Worm (Caenorhabditis elegans): ENCODE results near the gene ZC250.2.

Gene ZC250.2

ce11 chrV:5779984-5780383, 12.1 kb upstream of the ZC250.2 start:
- TF ChIP-seq nhr-237 (tag; optimal IDR thresholded peaks at IDR 0.05) (no peak), spr-3 (GFP tag; optimal IDR thresholded peaks at IDR 0.05) (peak; percentile 37), ztf-7 (tag; optimal IDR thresholded peaks at IDR 0.05) (peak; percentile 60), lsy-2 (tag; optimal IDR thresholded peaks at IDR 0.05) (peak in 1 of 2 experiments; percentile 18), zip-11 (GFP tag; IDR thresholded peaks at IDR 0.05) (peak; percentile 67), hlh-11 (tag; optimal IDR thresholded peaks at IDR 0.05) (peak; percentile 28), hlh-30 (tag; optimal IDR thresholded peaks at IDR 0.05; ENCODE audit: insufficient read depth) (peak; percentile 10), mxl-3 (GFP tag; optimal IDR thresholded peaks at IDR 0.05) (peak; percentile 26), aha-1 (tag) (peak; percentile 52), unc-130 (GFP tag; optimal IDR thresholded peaks at IDR 0.05) (no peak), mep-1 (tag; optimal IDR thresholded peaks at IDR 0.05) (peak; percentile 18), nhr-11 (tag; optimal IDR thresholded peaks at IDR 0.05) (peak; percentile 42), nhr-28 (tag; optimal IDR thresholded peaks at IDR 0.05) (peak; percentile 22), hmg-1.1 (GFP tag; IDR thresholded peaks at IDR 0.05) (0 out of 2 replicates have a peak, but pooled peaks have one; percentile 13), ceh-44 (GFP tag; IDR thresholded peaks at IDR 0.05) (no peak), unc-62 (GFP tag; optimal IDR thresholded peaks at IDR 0.05 in 1 of 2) (peak in 1 of 2 experiments; percentile 75), unc-62 (tag; optimal IDR thresholded peaks at IDR 0.05) (no peak)

- no peak for TF ChIP-seq ceh-32 (tag; optimal IDR thresholded peaks at IDR 0.05; ENCODE audit: poor library complexity)
- no peak for TF ChIP-seq ama-1 (optimal IDR thresholded peaks at IDR 0.05)
- peak; percentile 41 for TF ChIP-seq dpl-1 (GFP tag; optimal IDR thresholded peaks at IDR 0.05)
- no peak for TF ChIP-seq lin-15B (tag; optimal IDR thresholded peaks at IDR 0.05)
- no peak for TF ChIP-seq mdt-29 (GFP tag; IDR thresholded peaks at IDR 0.05)
- no peak for TF ChIP-seq Y75B8A.6 (GFP tag; IDR thresholded peaks at IDR 0.05)
- peak; percentile 90 for TF ChIP-seq hlh-11 (tag; optimal IDR thresholded peaks at IDR 0.05)
- peak; percentile 71 for TF ChIP-seq pqm-1 (tag; optimal IDR thresholded peaks at IDR 0.05)
- no peak for TF ChIP-seq R02D3.7 (tag; optimal IDR thresholded peaks at IDR 0.05)
- TF ChIP-seq fos-1 (tag; optimal IDR thresholded peaks at IDR 0.05) = no peak
- peak; percentile 76 for TF ChIP-seq mes-2 (tag; optimal IDR thresholded peaks at IDR 0.05; ENCODE audit: poor library complexity, severe bottlenecking)
- peak; percentile 96 for TF ChIP-seq spr-1 (tag; optimal IDR thresholded peaks at IDR 0.05)
- peak; percentile 39; the same call in 1 of the 2 replicates for TF ChIP-seq lin-29 (GFP tag; IDR thresholded peaks at IDR 0.05)
- TF ChIP-seq dve-1 (tag; optimal IDR thresholded peaks at IDR 0.05; ENCODE audit: insufficient read depth) = peak; percentile 95
- TF ChIP-seq daf-12 (tag; optimal IDR thresholded peaks at IDR 0.05) = no peak
- TF ChIP-seq dmd-9 (GFP tag; IDR thresholded peaks at IDR 0.05) = no peak
- TF ChIP-seq zag-1 (tag; optimal IDR thresholded peaks at IDR 0.05) = no peak
- TF ChIP-seq hmg-1.1 (GFP tag; IDR thresholded peaks at IDR 0.05) = peak; percentile 47
- no peak for TF ChIP-seq daf-16 (GFP tag; optimal IDR thresholded peaks at IDR 0.05)
- TF ChIP-seq daf-16 (tag; optimal IDR thresholded peaks at IDR 0.05) = peak; percentile 77
- no peak for TF ChIP-seq F37D6.2 (tag; optimal IDR thresholded peaks at IDR 0.05)
- TF ChIP-seq lim-7 (GFP tag; IDR thresholded peaks at IDR 0.05) = no peak
- TF ChIP-seq nhr-28 (tag; optimal IDR thresholded peaks at IDR 0.05) = peak; percentile 80
- TF ChIP-seq D1046.2 (GFP tag; IDR thresholded peaks at IDR 0.05) = no peak
- TF ChIP-seq Y48G9A.11 (GFP tag; IDR thresholded peaks at IDR 0.05) = no peak
- TF ChIP-seq jun-1 (tag; optimal IDR thresholded peaks at IDR 0.05) = no peak
- TF ChIP-seq mep-1 (tag; optimal IDR thresholded peaks at IDR 0.05) = peak; percentile 88
- TF ChIP-seq cey-2 (tag; optimal IDR thresholded peaks at IDR 0.05; ENCODE audit: borderline replicate concordance, insufficient read depth) = peak; percentile 29
- TF ChIP-seq ztf-11 (tag; optimal IDR thresholded peaks at IDR 0.05) = no peak
- no peak for TF ChIP-seq Y5F2A.4 (GFP tag; optimal IDR thresholded peaks at IDR 0.05)
- no peak for TF ChIP-seq ceh-82 (tag; optimal IDR thresholded peaks at IDR 0.05)
- TF ChIP-seq zip-11 (GFP tag; IDR thresholded peaks at IDR 0.05) = peak; percentile 95
- no peak for TF ChIP-seq lir-3 (tag; optimal IDR thresholded peaks at IDR 0.05)
- TF ChIP-seq dmd-6 (GFP tag; IDR thresholded peaks at IDR 0.05) = peak; percentile 65
- peak; percentile 98 for TF ChIP-seq mxl-3 (GFP tag; optimal IDR thresholded peaks at IDR 0.05)
- no peak for TF ChIP-seq ceh-44 (GFP tag; IDR thresholded peaks at IDR 0.05)
- TF ChIP-seq zfp-2 (tag; optimal IDR thresholded peaks at IDR 0.05) = no peak
- TF ChIP-seq T26A8.4 (GFP tag; IDR thresholded peaks at IDR 0.05) = 0 out of 2 replicates have a peak, but pooled peaks have one; percentile 41
- no peak for TF ChIP-seq daf-8 (GFP tag; IDR thresholded peaks at IDR 0.05)
- peak in 1 of 2 experiments; percentile 23 for TF ChIP-seq unc-62 (GFP tag; optimal IDR thresholded peaks at IDR 0.05 in 1 of 2)
- no peak for TF ChIP-seq unc-62 (tag; optimal IDR thresholded peaks at IDR 0.05)
These were observed 11.3 kb upstream of the ZC250.2 start, which contains the start of gene F44E7.5 for ce11 chrV:5780713-5781360. F44E7.5 (minus strand) TSS chrV:5780922.
